Fruit fly (Drosophila melanogaster) S2 (cell line): ENCODE results near the gene CG17764.
A peak's percentile ranks its signal among the peaks of the same experiment; 100 is the strongest.

Source experiments
- CG8478 ChIP-seq: fragments of >200 bp; optimal IDR thresholded peaks from 2 replicates; lab custom pipeline; 2018
- CTCF ChIP-seq, 2 experiments: fragments of >200 bp; optimal IDR thresholded peaks; 2 replicates each; lab custom pipeline; 2018

- peak in 1 of 2 experiments; percentile 8 for TF ChIP-seq CTCF (optimal IDR thresholded peaks at IDR 0.05; lab: Kevin White, UChicago)
- TF ChIP-seq CG8478 = no peak
Measured at dm6 chrX:5322459-5322883, 15.3 kb upstream of the CG17764 start, which contains the start of gene Rnp4F.
